Fruit fly (Drosophila melanogaster) whole organism, embryonic: ENCODE measurements around the gene ssp7.
A peak's percentile ranks its signal among the peaks of the same experiment; 100 is the strongest.

Experiments used
- Atf3 ChIP-seq: fragments of 200-800 bp; sonication (Bioruptor generic); optimal IDR thresholded peaks from 3 replicates; lab custom pipeline; 2016; ENCODE audit warnings: missing biosample characterization, missing genetic modification characterization
- B-H1 ChIP-seq: fragments of 200-800 bp; sonication (Bioruptor generic); IDR thresholded peaks from 3 replicates; pipeline ENCODE4 v1.3.6; 2022; ENCODE audit warnings: missing biosample characterization, missing genetic modification characterization
- Bgb ChIP-seq: fragments of 200-800 bp; sonication (Bioruptor generic); IDR thresholded peaks from 2 replicates; pipeline ENCODE4 v1.3.6; 2022; ENCODE audit warnings: missing biosample characterization, missing genetic modification characterization; ENCODE audit not compliant: partially characterized antibody
- CG10274 ChIP-seq: fragments of 200-800 bp; sonication (Bioruptor generic); optimal IDR thresholded peaks from 3 replicates; lab custom pipeline; 2017; ENCODE audit warnings: missing biosample characterization, mild to moderate bottlenecking, missing genetic modification characterization
- CG10321 ChIP-seq: fragments of 200-800 bp; sonication (Bioruptor generic); IDR thresholded peaks from 2 replicates; pipeline ENCODE4 v1.3.6; 2022; ENCODE audit warnings: missing biosample characterization, missing genetic modification characterization
- CG10565 ChIP-seq: fragments of 200-800 bp; sonication (Bioruptor generic); optimal IDR thresholded peaks from 3 replicates; lab custom pipeline; 2016; ENCODE audit warnings: missing biosample characterization, mild to moderate bottlenecking, missing genetic modification characterization
- CG12104 ChIP-seq: fragments of 200-800 bp; sonication (Bioruptor generic); optimal IDR thresholded peaks from 3 replicates; lab custom pipeline; 2016; ENCODE audit warnings: missing biosample characterization, missing genetic modification characterization
- CG12219 ChIP-seq: fragments of 200-800 bp; sonication (Bioruptor generic); optimal IDR thresholded peaks from 3 replicates; lab custom pipeline; 2018; ENCODE audit warnings: missing biosample characterization, mild to moderate bottlenecking, missing genetic modification characterization
- CG1233 ChIP-seq: fragments of 200-800 bp; sonication (Bioruptor generic); optimal IDR thresholded peaks from 4 replicates; lab custom pipeline; 2018; ENCODE audit warnings: missing biosample characterization, mild to moderate bottlenecking, missing genetic modification characterization
- CG12391 ChIP-seq: fragments of 200-800 bp; sonication (Bioruptor generic); optimal IDR thresholded peaks from 3 replicates; lab custom pipeline; 2018; ENCODE audit warnings: missing biosample characterization, mild to moderate bottlenecking, missing genetic modification characterization, moderate library complexity
- CG15514 ChIP-seq: fragments of 200-800 bp; sonication (Bioruptor generic); optimal IDR thresholded peaks from 3 replicates; lab custom pipeline; 2017; ENCODE audit warnings: missing biosample characterization, missing genetic modification characterization, mild to moderate bottlenecking, moderate library complexity, missing genetic modification reagents
- CG17328 ChIP-seq: fragments of 200-800 bp; sonication (Bioruptor generic); IDR thresholded peaks from 2 replicates; pipeline ENCODE4 v1.3.6; 2022; ENCODE audit warnings: missing biosample characterization, missing genetic modification characterization
- CG18619 ChIP-seq: fragments of 200-800 bp; sonication (Bioruptor generic); optimal IDR thresholded peaks from 3 replicates; lab custom pipeline; 2017; ENCODE audit warnings: missing biosample characterization, mild to moderate bottlenecking, missing genetic modification characterization
- CG18764 ChIP-seq: fragments of 200-800 bp; sonication (Bioruptor generic); optimal IDR thresholded peaks from 3 replicates; lab custom pipeline; 2016; ENCODE audit warnings: missing biosample characterization, missing genetic modification characterization
- CG32532 ChIP-seq: fragments of 200-800 bp; sonication (Bioruptor generic); IDR thresholded peaks from 2 replicates; pipeline ENCODE4 v1.3.6; 2022; ENCODE audit warnings: missing biosample characterization, missing genetic modification characterization
- CG33557 ChIP-seq: fragments of 200-800 bp; sonication (Bioruptor generic); optimal IDR thresholded peaks from 2 replicates; lab custom pipeline; 2019; ENCODE audit warnings: missing biosample characterization, mild to moderate bottlenecking, missing genetic modification characterization, moderate library complexity
- CG3407 ChIP-seq: fragments of 200-800 bp; sonication (Bioruptor generic); optimal IDR thresholded peaks from 2 replicates; lab custom pipeline; 2018; ENCODE audit warnings: missing biosample characterization, mild to moderate bottlenecking, missing genetic modification characterization
- CG34224 ChIP-seq: fragments of 200-800 bp; sonication (Bioruptor generic); IDR thresholded peaks from 3 replicates; pipeline ENCODE4 v1.3.6; 2022; ENCODE audit warnings: missing biosample characterization, missing genetic modification characterization; ENCODE audit not compliant: partially characterized antibody
- CG6272 ChIP-seq: fragments of 200-800 bp; sonication (Bioruptor generic); IDR thresholded peaks from 2 replicates; pipeline ENCODE4 v1.3.6; 2022; ENCODE audit warnings: missing biosample characterization, missing genetic modification characterization
- CG6813 ChIP-seq: fragments of 200-800 bp; sonication (Bioruptor generic); optimal IDR thresholded peaks from 2 replicates; lab custom pipeline; 2017; ENCODE audit warnings: missing biosample characterization, missing genetic modification characterization, mild to moderate bottlenecking, moderate library complexity, missing genetic modification reagents
- CG8281 ChIP-seq: fragments of 200-800 bp; sonication (Bioruptor generic); optimal IDR thresholded peaks from 2 replicates; lab custom pipeline; 2018; ENCODE audit warnings: missing biosample characterization, mild to moderate bottlenecking, missing genetic modification characterization, moderate library complexity
- CG8478 ChIP-seq: fragments of >200 bp; optimal IDR thresholded peaks from 2 replicates; lab custom pipeline; 2018
- CoRest ChIP-seq: fragments of 200-800 bp; sonication (Bioruptor generic); optimal IDR thresholded peaks from 3 replicates; lab custom pipeline; 2018; ENCODE audit warnings: missing biosample characterization, mild to moderate bottlenecking, missing genetic modification characterization, moderate library complexity
- Deaf1 ChIP-seq: fragments of 200-800 bp; optimal IDR thresholded peaks from 3 replicates; lab custom pipeline; 2019; ENCODE audit warnings: missing biosample characterization, mild to moderate bottlenecking, missing genetic modification characterization, moderate library complexity
- Dip2 ChIP-seq: fragments of 200-800 bp; sonication (Bioruptor generic); IDR thresholded peaks from 2 replicates; pipeline ENCODE4 v1.3.6; 2022; ENCODE audit warnings: missing biosample characterization, missing genetic modification characterization
- Elba2 ChIP-seq: fragments of 200-800 bp; sonication (Bioruptor generic); optimal IDR thresholded peaks from 3 replicates; lab custom pipeline; 2016; ENCODE audit warnings: missing biosample characterization, missing genetic modification characterization
- HmgZ ChIP-seq: fragments of 200-800 bp; sonication (Bioruptor generic); optimal IDR thresholded peaks from 2 replicates; lab custom pipeline; 2018; ENCODE audit warnings: missing biosample characterization, mild to moderate bottlenecking, missing genetic modification characterization
- Hsf ChIP-seq: fragments of 200-800 bp; sonication (Bioruptor generic); optimal IDR thresholded peaks from 3 replicates; lab custom pipeline; 2016; ENCODE audit warnings: missing biosample characterization, missing genetic modification characterization
- MBD-R2 ChIP-seq: fragments of 200-800 bp; sonication (Bioruptor generic); IDR thresholded peaks from 2 replicates; pipeline ENCODE4 v1.3.6; 2022; ENCODE audit warnings: missing biosample characterization, missing genetic modification characterization
- MESR4 ChIP-seq: fragments of 200-800 bp; sonication (Bioruptor generic); optimal IDR thresholded peaks from 2 replicates; lab custom pipeline; 2018; ENCODE audit warnings: missing biosample characterization, mild to moderate bottlenecking, missing genetic modification characterization, moderate library complexity
- Meics ChIP-seq: fragments of 200-800 bp; sonication (Bioruptor generic); optimal IDR thresholded peaks from 2 replicates; lab custom pipeline; 2017; ENCODE audit warnings: missing biosample characterization, mild to moderate bottlenecking, missing genetic modification characterization
- NFAT ChIP-seq: fragments of 200-800 bp; sonication (Bioruptor generic); IDR thresholded peaks from 2 replicates; pipeline ENCODE4 v1.3.6; 2022; ENCODE audit warnings: missing biosample characterization, missing genetic modification characterization
- NK7.1 ChIP-seq: fragments of 200-800 bp; sonication (Bioruptor generic); optimal IDR thresholded peaks from 3 replicates; lab custom pipeline; 2016; ENCODE audit warnings: missing biosample characterization, missing genetic modification characterization
- Oli ChIP-seq: fragments of 200-800 bp; sonication (Bioruptor generic); optimal IDR thresholded peaks from 2 replicates; lab custom pipeline; 2018; ENCODE audit warnings: missing biosample characterization, mild to moderate bottlenecking, missing genetic modification characterization, moderate library complexity
- Pdp1 ChIP-seq, 2 experiments: fragments of 200-800 bp; sonication (Bioruptor generic); optimal IDR thresholded peaks; 3 replicates each; lab custom pipeline; 2016; ENCODE audit warnings: missing biosample characterization in 2 of 2, missing genetic modification characterization in 2 of 2, mild to moderate bottlenecking in 1 of 2, moderate library complexity in 1 of 2
- bbx ChIP-seq: fragments of 200-800 bp; sonication (Bioruptor generic); IDR thresholded peaks from 2 replicates; pipeline ENCODE4 v1.3.6; 2022; ENCODE audit warnings: missing biosample characterization, missing genetic modification characterization; ENCODE audit not compliant: partially characterized antibody
- croc ChIP-seq: fragments of 200-800 bp; sonication (Bioruptor generic); conservative IDR thresholded peaks from 3 replicates; pipeline ENCODE4 v1.3.6; 2022; ENCODE audit warnings: missing biosample characterization, missing genetic modification characterization
- disco-r ChIP-seq: fragments of 200-800 bp; sonication (Bioruptor generic); optimal IDR thresholded peaks from 2 replicates; lab custom pipeline; 2016; ENCODE audit warnings: missing biosample characterization, missing genetic modification characterization
- ham ChIP-seq: fragments of 200-800 bp; sonication (Bioruptor generic); IDR thresholded peaks from 2 replicates; pipeline ENCODE4 v1.3.6; 2022; ENCODE audit warnings: missing biosample characterization, missing genetic modification characterization
- jing ChIP-seq: fragments of 200-800 bp; sonication (Bioruptor generic); optimal IDR thresholded peaks from 2 replicates; lab custom pipeline; 2018; ENCODE audit warnings: missing biosample characterization, mild to moderate bottlenecking, missing genetic modification characterization
- ken ChIP-seq: fragments of 200-800 bp; sonication (Bioruptor generic); IDR thresholded peaks from 3 replicates; pipeline ENCODE4 v1.3.6; 2022; ENCODE audit warnings: missing biosample characterization, missing genetic modification characterization
- maf-S ChIP-seq: fragments of 200-800 bp; sonication (Bioruptor generic); optimal IDR thresholded peaks from 2 replicates; lab custom pipeline; 2016; ENCODE audit warnings: missing biosample characterization, missing genetic modification characterization
- mam ChIP-seq: fragments of 200-800 bp; sonication (Bioruptor generic); optimal IDR thresholded peaks from 3 replicates; lab custom pipeline; 2016; ENCODE audit warnings: missing biosample characterization, missing genetic modification characterization
- peb ChIP-seq: fragments of 200-800 bp; sonication (Bioruptor generic); IDR thresholded peaks from 2 replicates; pipeline ENCODE4 v1.3.6; 2022; ENCODE audit warnings: missing biosample characterization, missing genetic modification characterization
- pho ChIP-seq: fragments of 200-800 bp; sonication (Bioruptor generic); optimal IDR thresholded peaks from 2 replicates; lab custom pipeline; 2016; ENCODE audit warnings: missing biosample characterization, missing genetic modification characterization
- phol ChIP-seq: fragments of 200-800 bp; sonication (Bioruptor generic); optimal IDR thresholded peaks from 3 replicates; lab custom pipeline; 2018; ENCODE audit warnings: missing biosample characterization, mild to moderate bottlenecking, missing genetic modification characterization, moderate library complexity
- prd ChIP-seq, 3 experiments: fragments of >200 bp in 2 of 3; fragments of 200-800 bp in 1 of 3; sonication (Bioruptor generic) in 1 of 3; optimal IDR thresholded peaks in 2 of 3; IDR thresholded peaks in 1 of 3; 2 replicates in 2 of 3; 3 replicates in 1 of 3; pipeline versions ENCODE4 v1.3.6 to Lab custom; 2017 to 2022; ENCODE audit warnings: missing biosample characterization in 1 of 3, missing genetic modification characterization in 1 of 3
- seq ChIP-seq: fragments of 200-800 bp; sonication (Bioruptor generic); IDR thresholded peaks from 2 replicates; pipeline ENCODE4 v1.3.6; 2022; ENCODE audit warnings: missing biosample characterization, missing genetic modification characterization
- vfl ChIP-seq: fragments of 200-800 bp; sonication (Bioruptor generic); optimal IDR thresholded peaks from 2 replicates; lab custom pipeline; 2016; ENCODE audit warnings: missing biosample characterization, missing genetic modification characterization
- vvl ChIP-seq: fragments of 200-800 bp; sonication (Bioruptor generic); IDR thresholded peaks from 2 replicates; pipeline ENCODE4 v1.3.6; 2022; ENCODE audit warnings: missing biosample characterization, missing genetic modification characterization
- yki ChIP-seq: fragments of >200 bp; optimal IDR thresholded peaks from 3 replicates; lab custom pipeline; 2018

Gene ssp7

DNA sequence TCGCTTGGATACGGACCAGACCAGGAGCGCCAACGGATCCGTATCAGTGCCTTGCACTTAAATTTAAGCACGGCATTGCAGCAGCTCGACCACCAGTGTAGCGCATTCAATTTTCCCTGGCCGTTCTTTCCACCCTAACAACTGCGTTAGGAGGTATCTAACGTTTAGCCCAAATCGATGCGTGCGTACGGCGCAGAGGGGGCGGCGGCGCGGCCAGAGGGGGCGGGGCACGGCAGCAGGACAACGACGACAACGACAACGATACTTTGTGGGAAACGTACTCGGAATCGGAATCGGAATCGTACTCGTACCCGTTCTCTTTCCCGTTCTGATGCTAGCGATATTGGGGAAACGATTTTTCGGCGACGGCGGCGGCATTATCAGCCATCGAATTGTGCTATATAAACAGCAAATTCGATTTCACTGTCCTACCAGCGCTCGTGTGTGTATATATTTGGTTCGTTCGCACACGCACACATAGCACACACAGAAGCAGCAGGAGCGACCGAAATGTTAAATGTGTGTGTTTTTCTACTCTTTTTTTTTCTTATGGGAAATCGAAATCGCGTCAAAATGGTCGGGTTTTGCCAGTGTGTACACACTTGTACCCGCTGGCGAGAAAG is 15.8 kb downstream of the ssp7 start, which contains the start of gene CG11122:
TSS of gene CG11122 (minus strand) at position 601 of the 623 bp plus-strand sequence.
- TF ChIP-seq CG6272 (GFP tag; lab: Robert Waterston, UW): no peak
- TF ChIP-seq CG18619 (GFP tag; lab: Kevin White, UChicago): no peak
- TF ChIP-seq CG33557: no peak
- TF ChIP-seq CoRest (tag; lab: Kevin White, UChicago): no peak
- TF ChIP-seq HmgZ (tag; lab: Kevin White, UChicago): no peak
- TF ChIP-seq CG12104 (GFP tag; lab: Kevin White, UChicago): no peak
- TF ChIP-seq CG1233: no peak
- TF ChIP-seq Bgb (GFP tag; lab: Robert Waterston, UW): peak; percentile 74
- TF ChIP-seq phol (tag; lab: Kevin White, UChicago): peak; percentile 58
- TF ChIP-seq CG8478 (lab: Kevin White, UChicago): no peak
- TF ChIP-seq Dip2: no peak
- peak; percentile 49 for TF ChIP-seq MESR4 (GFP tag; lab: Kevin White, UChicago)
- TF ChIP-seq Deaf1: peak; percentile 64
- no peak for TF ChIP-seq CG6813 (GFP tag; lab: Kevin White, UChicago)
- TF ChIP-seq CG32532: no peak
- TF ChIP-seq disco-r (GFP tag; lab: Kevin White, UChicago): no peak
- TF ChIP-seq CG12391 (tag; lab: Kevin White, UChicago): no peak
- TF ChIP-seq CG10274: no peak
- TF ChIP-seq Meics (GFP tag; lab: Kevin White, UChicago): no peak
- peak; percentile 39; the same call in 1 of the 2 replicates for TF ChIP-seq CG10321 (GFP tag; lab: Robert Waterston, UW)
- TF ChIP-seq MBD-R2 (GFP tag; lab: Robert Waterston, UW): 0 out of 2 replicates have a peak, but pooled peaks have one; percentile 26
- TF ChIP-seq CG17328: no peak
- no peak for TF ChIP-seq pho (GFP tag; lab: Kevin White, UChicago)
- no peak for TF ChIP-seq CG18764 (GFP tag; lab: Kevin White, UChicago)
- TF ChIP-seq vfl (GFP tag; lab: Kevin White, UChicago): no peak
- TF ChIP-seq peb (GFP tag; lab: Robert Waterston, UW): no peak
- no peak for TF ChIP-seq yki (lab: Kevin White, UChicago)
- TF ChIP-seq CG8281 (tag; lab: Kevin White, UChicago): no peak
- no peak for TF ChIP-seq Hsf (GFP tag; lab: Kevin White, UChicago)
- TF ChIP-seq B-H1 (GFP tag; lab: Robert Waterston, UW): no peak
- TF ChIP-seq CG10565 (GFP tag; lab: Kevin White, UChicago): no peak
- no peak for TF ChIP-seq prd (optimal IDR thresholded peaks at IDR 0.05; lab: Kevin White, UChicago)
- no peak for TF ChIP-seq prd (GFP tag; IDR thresholded peaks at IDR 0.05; lab: Robert Waterston, UW)
- TF ChIP-seq NFAT: no peak
- TF ChIP-seq Atf3: no peak
- TF ChIP-seq CG34224 (GFP tag; lab: Robert Waterston, UW): no peak
- no peak for TF ChIP-seq Pdp1 (GFP tag; optimal IDR thresholded peaks at IDR 0.05; lab: Kevin White, UChicago)
- TF ChIP-seq jing: no peak
- TF ChIP-seq croc: no peak
- no peak for TF ChIP-seq ham
- no peak for TF ChIP-seq CG3407 (GFP tag; lab: Kevin White, UChicago)
- TF ChIP-seq CG12219 (GFP tag; lab: Kevin White, UChicago): no peak
- TF ChIP-seq Oli: no peak
- no peak for TF ChIP-seq NK7.1 (GFP tag; lab: Kevin White, UChicago)
- peak; percentile 84 for TF ChIP-seq Elba2 (GFP tag; lab: Kevin White, UChicago)
- no peak for TF ChIP-seq maf-S (GFP tag; lab: Kevin White, UChicago)
- TF ChIP-seq bbx (GFP tag; lab: Robert Waterston, UW): peak; percentile 25
- no peak for TF ChIP-seq vvl (GFP tag; lab: Robert Waterston, UW)
- TF ChIP-seq ken (GFP tag; lab: Robert Waterston, UW): no peak
- no peak for TF ChIP-seq CG15514
- TF ChIP-seq seq (GFP tag; lab: Robert Waterston, UW): no peak
- TF ChIP-seq mam (GFP tag; lab: Kevin White, UChicago): no peak
